Worm (Caenorhabditis elegans): ENCODE results near the gene F58G6.7.

- TF ChIP-seq ztf-29 (GFP tag; IDR thresholded peaks at IDR 0.05), result no peak
- TF ChIP-seq T22C8.4 (GFP tag; IDR thresholded peaks at IDR 0.05), result no peak
- no peak for TF ChIP-seq med-1 (GFP tag; optimal IDR thresholded peaks at IDR 0.05; ENCODE audit: insufficient read depth)
- no peak for TF ChIP-seq klf-2 (GFP tag; conservative IDR thresholded peaks at IDR 0.05)
- no peak for TF ChIP-seq ztf-23 (GFP tag; IDR thresholded peaks at IDR 0.05)
- TF ChIP-seq flt-1 (GFP tag; IDR thresholded peaks at IDR 0.05), result no peak
- TF ChIP-seq cog-1 (tag; optimal IDR thresholded peaks at IDR 0.05), result no peak
- TF ChIP-seq tab-1 (GFP tag; IDR thresholded peaks at IDR 0.05), result no peak
Measured at ce11 chrIV:9631579-9631978, 22.5 kb upstream of the F58G6.7 start.
